Fruit fly (Drosophila melanogaster): Measurements from ENCODE around the gene Sfp26Ad.

The Sfp26Ad gene

dm6 chr2L:5972588-5973236 is 29.6 kb upstream of the Sfp26Ad start:
- no peak for TF ChIP-seq cnc (optimal IDR thresholded peaks at IDR 0.05)
- TF ChIP-seq toe (GFP tag; optimal IDR thresholded peaks at IDR 0.05), result no peak
- TF ChIP-seq tj (GFP tag; optimal IDR thresholded peaks at IDR 0.05), result peak; percentile 88
- TF ChIP-seq bab1 (GFP tag; optimal IDR thresholded peaks at IDR 0.05), result no peak
- TF ChIP-seq CG12768 (GFP tag; optimal IDR thresholded peaks at IDR 0.05), result no peak
- TF ChIP-seq CG7045 (GFP tag; optimal IDR thresholded peaks at IDR 0.05), result no peak
- peak; percentile 57 for TF ChIP-seq kay (GFP tag; ENCODE audit: borderline replicate concordance)
- no peak for TF ChIP-seq cic (GFP tag; optimal IDR thresholded peaks at IDR 0.05)
- no peak for TF ChIP-seq CG5204 (GFP tag; optimal IDR thresholded peaks at IDR 0.05)
- no peak for TF ChIP-seq pad (GFP tag; optimal IDR thresholded peaks at IDR 0.05)
- TF ChIP-seq Hr96 (GFP tag; optimal IDR thresholded peaks at IDR 0.05), result no peak
- no peak for TF ChIP-seq CG11617 (GFP tag; optimal IDR thresholded peaks at IDR 0.05)
- no peak for TF ChIP-seq CG1620 (GFP tag; optimal IDR thresholded peaks at IDR 0.05)
- no peak for TF ChIP-seq CG7101 (tag; optimal IDR thresholded peaks at IDR 0.05)
- no peak for TF ChIP-seq ovo (GFP tag; optimal IDR thresholded peaks at IDR 0.05)

dm6 chr2L:5972005-5972404 is 28.9 kb upstream of the Sfp26Ad start:
- TF ChIP-seq CG5204 (GFP tag; optimal IDR thresholded peaks at IDR 0.05) (no peak), bab1 (GFP tag; optimal IDR thresholded peaks at IDR 0.05) (no peak), Hr96 (GFP tag; optimal IDR thresholded peaks at IDR 0.05) (no peak), Clk (GFP tag; optimal IDR thresholded peaks at IDR 0.05) (no peak), cnc (optimal IDR thresholded peaks at IDR 0.05) (no peak), CG7045 (GFP tag; optimal IDR thresholded peaks at IDR 0.05) (no peak), Crg-1 (GFP tag; optimal IDR thresholded peaks at IDR 0.05) (no peak), CG12768 (GFP tag; optimal IDR thresholded peaks at IDR 0.05) (no peak)

- TF ChIP-seq kay (GFP tag; ENCODE audit: borderline replicate concordance), result no peak
These were observed 28.1 kb upstream of the Sfp26Ad start for dm6 chr2L:5971093-5971808.

dm6 chr2L:5969559-5969958 is 26.5 kb upstream of the Sfp26Ad start, which contains the start of gene Ucp4B:
Gene Ucp4B, plus strand, starts transcription at chr2L:5969859.
- TF ChIP-seq cnc (optimal IDR thresholded peaks at IDR 0.05) (no peak), CG7045 (GFP tag; optimal IDR thresholded peaks at IDR 0.05) (no peak), kay (GFP tag; ENCODE audit: borderline replicate concordance) (no peak)

dm6 chr2L:5967702-5968616 is 24.9 kb upstream of the Sfp26Ad start, which contains the start of the genes CG13992 and Ucp4C:
Gene CG13992, minus strand, starts transcription at chr2L:5967752.
Gene Ucp4C, plus strand, starts transcription at chr2L:5968566.
- TF ChIP-seq Hr96 (GFP tag; optimal IDR thresholded peaks at IDR 0.05) (no peak), tj (GFP tag; optimal IDR thresholded peaks at IDR 0.05) (peak; percentile 99), CG33017 (tag; optimal IDR thresholded peaks at IDR 0.05) (no peak), Crg-1 (GFP tag; optimal IDR thresholded peaks at IDR 0.05) (no peak), bab1 (GFP tag; optimal IDR thresholded peaks at IDR 0.05) (peak; percentile 21), CG7045 (GFP tag; optimal IDR thresholded peaks at IDR 0.05) (no peak), CG1620 (GFP tag; optimal IDR thresholded peaks at IDR 0.05) (no peak)

- TF ChIP-seq Crg-1 (GFP tag; optimal IDR thresholded peaks at IDR 0.05) (no peak), toe (GFP tag; optimal IDR thresholded peaks at IDR 0.05) (no peak), cic (GFP tag; optimal IDR thresholded peaks at IDR 0.05) (no peak), Mnt (GFP tag; optimal IDR thresholded peaks at IDR 0.05) (no peak), tj (GFP tag; optimal IDR thresholded peaks at IDR 0.05) (no peak), CG7101 (tag; optimal IDR thresholded peaks at IDR 0.05) (no peak), pad (GFP tag; optimal IDR thresholded peaks at IDR 0.05) (no peak)
These were observed 21.7 kb upstream of the Sfp26Ad start, which contains the start of gene psd for dm6 chr2L:5964851-5965250. Gene psd, minus strand, starts transcription at chr2L:5964951.

dm6 chr2L:5964211-5964610 is 21.1 kb upstream of the Sfp26Ad start:
- TF ChIP-seq cic (GFP tag; optimal IDR thresholded peaks at IDR 0.05) (no peak), tj (GFP tag; optimal IDR thresholded peaks at IDR 0.05) (peak; percentile 94)
